Worm (Caenorhabditis elegans) whole organism, L4/young adult: ENCODE results near the gene mat-3.

Experiments
- W03F9.2 ChIP-seq: fragments of 150-350 bp; optimal IDR thresholded peaks from 2 replicates; lab custom pipeline; 2014; ENCODE audit warnings: missing biosample characterization, missing genetic modification characterization
- dao-5 ChIP-seq: sonication (generic microtip); optimal IDR thresholded peaks from 2 replicates; lab custom pipeline; 2016; ENCODE audit warnings: missing genotype, missing genetic modification characterization, moderate library complexity, missing compliant biosample characterization
- him-1 ChIP-seq: sonication (generic microtip); optimal IDR thresholded peaks from 2 replicates; lab custom pipeline; 2016; ENCODE audit warnings: missing genotype, missing genetic modification reagents, missing genetic modification characterization, missing compliant biosample characterization

ce11 chrIII:513360-513759 is 38.1 kb downstream of the mat-3 start:
- TF ChIP-seq W03F9.2 (tag; lab: Kevin White, UChicago), result no peak
- no peak for TF ChIP-seq dao-5 (tag; lab: Kevin White, UChicago)
- TF ChIP-seq him-1, result no peak
